Fruit fly (Drosophila melanogaster): ENCODE measurements around the gene hmw.

- peak; percentile 95 for TF ChIP-seq rgr (GFP tag; optimal IDR thresholded peaks at IDR 0.05)
- peak; percentile 78 for TF ChIP-seq CG32264 (GFP tag; optimal IDR thresholded peaks at IDR 0.05)
- TF ChIP-seq CG9705 (GFP tag; optimal IDR thresholded peaks at IDR 0.05) = peak; percentile 88
- peak; percentile 98 for TF ChIP-seq HLH106 (tag; optimal IDR thresholded peaks at IDR 0.05)
These were observed 41.0 kb downstream of the hmw start, which contains the start of the genes Wdr37 and koko for dm6 chr3R:18402549-18403429.

Measured in whole organism, wandering third instar larva.